Fruit fly (Drosophila melanogaster) whole organism, prepupa: ENCODE data around the gene Twdlalpha.

Experiments used
- CG1621 ChIP-seq: fragments of 200-800 bp; sonication (Bioruptor generic); optimal IDR thresholded peaks from 3 replicates; lab custom pipeline; 2018; ENCODE audit warnings: missing biosample characterization, mild to moderate bottlenecking, missing genetic modification characterization
- CG16779 ChIP-seq: fragments of 200-800 bp; sonication (Bioruptor generic); optimal IDR thresholded peaks from 3 replicates; lab custom pipeline; 2017; ENCODE audit warnings: missing biosample characterization, mild to moderate bottlenecking, missing genetic modification characterization
- CG32006 ChIP-seq: fragments of 200-800 bp; sonication (Bioruptor generic); optimal IDR thresholded peaks from 3 replicates; lab custom pipeline; 2017; ENCODE audit warnings: missing biosample characterization, mild to moderate bottlenecking, missing genetic modification characterization
- CG6163 ChIP-seq: fragments of 200-800 bp; sonication (Bioruptor generic); IDR thresholded peaks from 3 replicates; pipeline ENCODE4 v1.3.6; 2022; ENCODE audit warnings: missing biosample characterization, missing genetic modification characterization
- CG6276 ChIP-seq: fragments of 200-800 bp; sonication (Bioruptor generic); optimal IDR thresholded peaks from 2 replicates; lab custom pipeline; 2017; ENCODE audit warnings: missing biosample characterization, mild to moderate bottlenecking, missing genetic modification characterization
- CG6854 ChIP-seq: fragments of 200-800 bp; sonication (Bioruptor generic); optimal IDR thresholded peaks from 2 replicates; lab custom pipeline; 2017; ENCODE audit warnings: missing biosample characterization, mild to moderate bottlenecking, missing genetic modification characterization
- Eip78C ChIP-seq: fragments of 200-800 bp; sonication (Bioruptor generic); peaks from one replicate; lab custom pipeline; 2016; ENCODE audit warnings: missing biosample characterization, missing genetic modification characterization
- Ets21C ChIP-seq: fragments of 200-800 bp; sonication (Bioruptor generic); optimal IDR thresholded peaks from 3 replicates; lab custom pipeline; 2016; ENCODE audit warnings: missing biosample characterization, missing genetic modification characterization
- Ets96B ChIP-seq: fragments of 200-800 bp; optimal IDR thresholded peaks from 2 replicates; lab custom pipeline; 2019; ENCODE audit warnings: missing biosample characterization, mild to moderate bottlenecking, missing genetic modification characterization, moderate library complexity
- Hr38 ChIP-seq: sonication (Bioruptor generic); optimal IDR thresholded peaks from 2 replicates; lab custom pipeline; 2016; ENCODE audit warnings: missing biosample characterization, missing genetic modification characterization
- Hr39 ChIP-seq: fragments of 200-800 bp; sonication (Bioruptor generic); optimal IDR thresholded peaks from 2 replicates; lab custom pipeline; 2016; ENCODE audit warnings: missing biosample characterization, missing genetic modification characterization
- Lpt ChIP-seq: fragments of 200-800 bp; sonication (Bioruptor generic); optimal IDR thresholded peaks from 3 replicates; lab custom pipeline; 2016; ENCODE audit warnings: missing biosample characterization, missing genetic modification characterization
- Met ChIP-seq: fragments of 200-800 bp; sonication (Bioruptor generic); optimal IDR thresholded peaks from 3 replicates; lab custom pipeline; 2016; ENCODE audit warnings: missing biosample characterization, missing genetic modification characterization
- Sox14 ChIP-seq: fragments of 200-800 bp; sonication (Bioruptor generic); optimal IDR thresholded peaks from 3 replicates; lab custom pipeline; 2016; ENCODE audit warnings: missing biosample characterization, missing genetic modification characterization
- achi ChIP-seq: fragments of 200-800 bp; sonication (Bioruptor generic); optimal IDR thresholded peaks from 3 replicates; lab custom pipeline; 2016; ENCODE audit warnings: missing biosample characterization, missing genetic modification characterization
- fkh ChIP-seq: fragments of 200-800 bp; sonication (Bioruptor generic); optimal IDR thresholded peaks from 3 replicates; lab custom pipeline; 2017; ENCODE audit warnings: missing biosample characterization, mild to moderate bottlenecking, missing genetic modification characterization, moderate library complexity
- lz ChIP-seq: fragments of 200-800 bp; sonication (Bioruptor generic); optimal IDR thresholded peaks from 3 replicates; lab custom pipeline; 2016; ENCODE audit warnings: missing biosample characterization, missing genetic modification characterization
- ss ChIP-seq, 2 experiments: fragments of 200-800 bp; sonication (Bioruptor generic); optimal IDR thresholded peaks; 2 replicates in 1 of 2; 3 replicates in 1 of 2; lab custom pipeline; 2017 to 2018; ENCODE audit warnings: mild to moderate bottlenecking in 2 of 2, missing biosample characterization in 2 of 2, missing genetic modification characterization in 2 of 2, moderate library complexity in 1 of 2
- topi ChIP-seq: fragments of 200-800 bp; sonication (Bioruptor generic); optimal IDR thresholded peaks from 3 replicates; lab custom pipeline; 2016; ENCODE audit warnings: missing biosample characterization, missing genetic modification characterization
- vri ChIP-seq: fragments of 200-800 bp; sonication (Bioruptor generic); optimal IDR thresholded peaks from 3 replicates; lab custom pipeline; 2016; ENCODE audit warnings: missing biosample characterization, mild to moderate bottlenecking, missing genetic modification characterization

Twdlalpha gene

DNA sequence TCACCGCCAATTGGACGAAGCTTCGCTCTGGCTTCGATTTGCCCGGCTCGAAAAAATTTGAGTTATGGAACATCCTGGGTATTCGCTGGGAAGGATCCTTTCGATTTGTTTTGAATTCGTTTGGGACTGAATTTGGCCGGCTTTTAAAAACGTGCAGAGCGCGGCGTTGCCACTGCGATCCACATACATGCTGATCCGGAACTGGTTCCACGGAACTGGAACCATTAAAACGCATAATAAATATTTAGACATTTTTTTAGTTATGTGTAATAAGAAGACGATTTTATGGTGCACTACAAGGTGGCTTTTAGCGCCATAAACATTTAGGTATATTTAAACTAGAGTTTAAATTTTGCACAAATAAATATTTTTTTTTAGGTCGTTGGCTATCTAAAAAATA, 48.4 kb downstream of the Twdlalpha start, which contains the start of gene Rrp45:
Gene Rrp45 (minus strand): TSS at position 209 of the 400 bp plus-strand sequence.
- no peak for TF ChIP-seq Lpt (GFP tag; lab: Kevin White, UChicago)
- TF ChIP-seq Sox14 (GFP tag; lab: Kevin White, UChicago): peak; percentile 18
- no peak for TF ChIP-seq topi (GFP tag; lab: Kevin White, UChicago)
- TF ChIP-seq Ets96B (tag; lab: Kevin White, UChicago): no peak
- peak; percentile 52 for TF ChIP-seq Eip78C (GFP tag; lab: Kevin White, UChicago)
- no peak for TF ChIP-seq lz (GFP tag; lab: Kevin White, UChicago)
- TF ChIP-seq Met (GFP tag; lab: Kevin White, UChicago): no peak
- TF ChIP-seq, all 60 proteins: peak for 2

dm6 chrX:16791920-16792829, 49.5 kb downstream of the Twdlalpha start, which contains the start of gene CG4768:
CG4768 (plus strand) TSS chrX:16792119.
- TF ChIP-seq CG16779 (tag; lab: Kevin White, UChicago) (no peak), Sox14 (GFP tag; lab: Kevin White, UChicago) (no peak), achi (GFP tag; lab: Kevin White, UChicago) (no peak), CG6854 (GFP tag; lab: Kevin White, UChicago) (peak; percentile 7), ss (GFP tag; optimal IDR thresholded peaks at IDR 0.05; lab: Kevin White, UChicago) (peak; percentile 22 to 29), CG1621 (tag; lab: Kevin White, UChicago) (peak; percentile 35), CG32006 (GFP tag; lab: Kevin White, UChicago) (no peak), Eip78C (GFP tag; lab: Kevin White, UChicago) (peak; percentile 30), vri (no peak)

DNA sequence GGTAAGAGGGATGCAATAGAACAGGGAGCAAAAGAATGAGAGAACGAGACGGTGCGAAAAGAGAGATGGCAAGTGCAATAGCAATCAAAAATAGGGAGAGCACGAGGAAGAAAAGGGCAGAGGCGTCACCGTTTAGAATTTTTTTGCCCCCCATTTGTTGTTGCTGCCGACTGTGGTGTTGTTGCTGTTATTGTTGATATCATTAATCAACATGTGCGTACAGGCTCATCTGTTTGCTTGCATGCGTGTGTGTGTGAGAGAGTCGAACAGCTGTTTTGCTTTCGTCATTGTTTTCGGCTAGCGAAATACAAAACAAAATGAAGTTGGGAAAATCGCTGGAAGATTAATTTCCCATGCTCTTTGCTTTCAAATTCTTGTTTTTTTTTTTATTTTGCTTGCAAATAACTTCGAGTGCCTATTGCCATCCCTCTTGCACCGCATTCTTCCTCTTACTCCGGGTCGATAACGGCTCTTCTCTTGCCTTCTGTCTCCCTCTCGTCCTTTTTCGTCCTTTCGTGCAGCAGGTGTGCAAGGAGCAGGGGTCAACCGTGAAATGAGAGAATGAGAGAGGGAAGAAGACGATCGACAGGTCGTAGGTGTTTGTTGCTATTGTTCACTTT, 50.6 kb downstream of the Twdlalpha start:
- TF ChIP-seq fkh (peak; percentile 41), CG6163 (GFP tag; lab: Robert Waterston, UW) (0 out of 3 replicates have a peak, but pooled peaks have one; percentile 7), Hr39 (GFP tag; lab: Kevin White, UChicago) (no peak), Eip78C (GFP tag; lab: Kevin White, UChicago) (peak; percentile 42), Ets21C (no peak), vri (no peak), CG6276 (GFP tag; lab: Kevin White, UChicago) (no peak), Hr38 (no peak)
